Fruit fly (Drosophila melanogaster) whole organism, prepupa: ENCODE results near the gene TBC1D5.
A peak's percentile ranks its signal among the peaks of the same experiment; 100 is the strongest.

Experiments used
- Blimp-1 ChIP-seq: fragments of 200-800 bp; sonication (Bioruptor generic); optimal IDR thresholded peaks from 3 replicates; lab custom pipeline; 2017; ENCODE audit warnings: missing biosample characterization, missing genetic modification characterization, mild to moderate bottlenecking, moderate library complexity, missing genetic modification reagents
- CG11294 ChIP-seq: fragments of 200-800 bp; sonication (Bioruptor generic); IDR thresholded peaks from 2 replicates; pipeline ENCODE4 v1.3.6; 2022; ENCODE audit warnings: missing biosample characterization, missing genetic modification characterization
- CG15336 ChIP-seq: fragments of 200-800 bp; sonication (Bioruptor generic); IDR thresholded peaks from 2 replicates; pipeline ENCODE4 v1.3.6; 2022; ENCODE audit warnings: missing biosample characterization, missing genetic modification characterization
- CG31627 ChIP-seq: fragments of 200-800 bp; sonication (Bioruptor generic); optimal IDR thresholded peaks from 3 replicates; lab custom pipeline; 2016; ENCODE audit warnings: missing biosample characterization, missing genetic modification characterization
- CG32006 ChIP-seq: fragments of 200-800 bp; sonication (Bioruptor generic); optimal IDR thresholded peaks from 3 replicates; lab custom pipeline; 2017; ENCODE audit warnings: missing biosample characterization, mild to moderate bottlenecking, missing genetic modification characterization
- CG4318 ChIP-seq: fragments of 200-800 bp; sonication (Bioruptor generic); optimal IDR thresholded peaks from 3 replicates; lab custom pipeline; 2017; ENCODE audit warnings: missing biosample characterization, mild to moderate bottlenecking, missing genetic modification characterization
- Ets21C ChIP-seq: fragments of 200-800 bp; sonication (Bioruptor generic); optimal IDR thresholded peaks from 3 replicates; lab custom pipeline; 2016; ENCODE audit warnings: missing biosample characterization, missing genetic modification characterization
- Gug ChIP-seq: fragments of 200-800 bp; sonication (Bioruptor generic); IDR thresholded peaks from 2 replicates; pipeline ENCODE4 v1.3.6; 2022; ENCODE audit warnings: missing biosample characterization, missing genetic modification characterization
- Hr39 ChIP-seq: fragments of 200-800 bp; sonication (Bioruptor generic); optimal IDR thresholded peaks from 2 replicates; lab custom pipeline; 2016; ENCODE audit warnings: missing biosample characterization, missing genetic modification characterization
- Hr4 ChIP-seq: fragments of 200-800 bp; sonication (Bioruptor generic); optimal IDR thresholded peaks from 3 replicates; lab custom pipeline; 2016; ENCODE audit warnings: missing biosample characterization, missing genetic modification characterization
- Lpt ChIP-seq: fragments of 200-800 bp; sonication (Bioruptor generic); optimal IDR thresholded peaks from 3 replicates; lab custom pipeline; 2016; ENCODE audit warnings: missing biosample characterization, missing genetic modification characterization
- Met ChIP-seq: fragments of 200-800 bp; sonication (Bioruptor generic); optimal IDR thresholded peaks from 3 replicates; lab custom pipeline; 2016; ENCODE audit warnings: missing biosample characterization, missing genetic modification characterization
- Sox102F ChIP-seq: fragments of 200-800 bp; sonication (Bioruptor generic); optimal IDR thresholded peaks from 2 replicates; lab custom pipeline; 2016; ENCODE audit warnings: missing biosample characterization, mild to moderate bottlenecking, missing genetic modification characterization
- dac ChIP-seq: fragments of 200-800 bp; sonication (Bioruptor generic); optimal IDR thresholded peaks from 2 replicates; lab custom pipeline; 2017; ENCODE audit warnings: missing biosample characterization, mild to moderate bottlenecking, missing genetic modification characterization

DNA sequence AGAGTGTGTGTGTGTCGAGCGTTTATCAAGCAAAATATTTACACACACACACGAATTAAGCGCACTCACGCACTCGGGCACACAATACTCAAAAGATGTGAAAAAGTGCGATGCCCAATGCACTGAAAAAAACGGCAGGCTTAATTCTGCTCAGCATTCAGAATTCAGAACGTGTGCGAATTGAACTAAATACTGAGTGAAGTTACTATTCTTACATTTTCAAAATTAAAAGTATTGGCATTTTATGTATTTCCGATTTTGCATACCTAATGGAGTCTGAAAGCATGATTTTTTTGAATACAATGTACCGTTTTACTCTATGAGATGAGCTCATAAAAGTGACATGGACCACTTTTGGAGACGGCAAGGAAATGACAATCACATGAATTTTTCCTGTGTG lies 14.7 kb downstream of the TBC1D5 start:
- no peak for TF ChIP-seq CG31627 (GFP tag; lab: Kevin White, UChicago)
- no peak for TF ChIP-seq Hr39
- TF ChIP-seq Lpt (GFP tag; lab: Kevin White, UChicago) = no peak
- no peak for TF ChIP-seq Hr4 (GFP tag; lab: Kevin White, UChicago)
- no peak for TF ChIP-seq dac (GFP tag; lab: Kevin White, UChicago)
- TF ChIP-seq Blimp-1 (GFP tag; lab: Kevin White, UChicago) = no peak
- no peak for TF ChIP-seq CG11294
- no peak for TF ChIP-seq CG4318 (GFP tag; lab: Kevin White, UChicago)
- TF ChIP-seq CG32006 (GFP tag; lab: Kevin White, UChicago) = no peak
- TF ChIP-seq Gug (GFP tag; lab: Robert Waterston, UW) = no peak
- TF ChIP-seq Sox102F (GFP tag; lab: Kevin White, UChicago) = no peak
- no peak for TF ChIP-seq Ets21C
- 0 out of 2 replicates have a peak, but pooled peaks have one; percentile 8 for TF ChIP-seq CG15336 (GFP tag; lab: Robert Waterston, UW)
- no peak for TF ChIP-seq Met
